Fruit fly (Drosophila melanogaster) whole organism, prepupa: ENCODE measurements around the gene ome.

Source experiments
- Blimp-1 ChIP-seq: fragments of 200-800 bp; sonication (Bioruptor generic); optimal IDR thresholded peaks from 3 replicates; lab custom pipeline; 2017; ENCODE audit warnings: missing biosample characterization, missing genetic modification characterization, mild to moderate bottlenecking, moderate library complexity, missing genetic modification reagents
- CG10631 ChIP-seq: fragments of 200-800 bp; sonication (Bioruptor generic); optimal IDR thresholded peaks from 2 replicates; lab custom pipeline; 2016; ENCODE audit warnings: missing biosample characterization, missing genetic modification characterization
- CG11294 ChIP-seq: fragments of 200-800 bp; sonication (Bioruptor generic); IDR thresholded peaks from 2 replicates; pipeline ENCODE4 v1.3.6; 2022; ENCODE audit warnings: missing biosample characterization, missing genetic modification characterization
- CG11902 ChIP-seq: fragments of 200-800 bp; sonication (Bioruptor generic); optimal IDR thresholded peaks from 3 replicates; lab custom pipeline; 2016; ENCODE audit warnings: missing biosample characterization, missing genetic modification characterization
- CG15336 ChIP-seq: fragments of 200-800 bp; sonication (Bioruptor generic); IDR thresholded peaks from 2 replicates; pipeline ENCODE4 v1.3.6; 2022; ENCODE audit warnings: missing biosample characterization, missing genetic modification characterization
- CG16779 ChIP-seq: fragments of 200-800 bp; sonication (Bioruptor generic); optimal IDR thresholded peaks from 3 replicates; lab custom pipeline; 2017; ENCODE audit warnings: missing biosample characterization, mild to moderate bottlenecking, missing genetic modification characterization
- CG3032 ChIP-seq: fragments of 200-800 bp; optimal IDR thresholded peaks from 2 replicates; lab custom pipeline; 2019; ENCODE audit warnings: missing biosample characterization, mild to moderate bottlenecking, missing genetic modification characterization, moderate library complexity
- CG31627 ChIP-seq: fragments of 200-800 bp; sonication (Bioruptor generic); optimal IDR thresholded peaks from 3 replicates; lab custom pipeline; 2016; ENCODE audit warnings: missing biosample characterization, missing genetic modification characterization
- CG32006 ChIP-seq: fragments of 200-800 bp; sonication (Bioruptor generic); optimal IDR thresholded peaks from 3 replicates; lab custom pipeline; 2017; ENCODE audit warnings: missing biosample characterization, mild to moderate bottlenecking, missing genetic modification characterization
- CG3919 ChIP-seq: fragments of 200-800 bp; sonication (Bioruptor generic); optimal IDR thresholded peaks from 3 replicates; lab custom pipeline; 2016; ENCODE audit warnings: missing biosample characterization, missing genetic modification characterization
- CG4318 ChIP-seq: fragments of 200-800 bp; sonication (Bioruptor generic); optimal IDR thresholded peaks from 3 replicates; lab custom pipeline; 2017; ENCODE audit warnings: missing biosample characterization, mild to moderate bottlenecking, missing genetic modification characterization
- CG6276 ChIP-seq: fragments of 200-800 bp; sonication (Bioruptor generic); optimal IDR thresholded peaks from 2 replicates; lab custom pipeline; 2017; ENCODE audit warnings: missing biosample characterization, mild to moderate bottlenecking, missing genetic modification characterization
- CG6792 ChIP-seq: fragments of 200-800 bp; sonication (Bioruptor generic); optimal IDR thresholded peaks from 3 replicates; lab custom pipeline; 2016; ENCODE audit warnings: missing biosample characterization, missing genetic modification characterization
- CG6808 ChIP-seq: fragments of 200-800 bp; sonication (Bioruptor generic); optimal IDR thresholded peaks from 3 replicates; lab custom pipeline; 2017; ENCODE audit warnings: missing biosample characterization, missing genetic modification characterization, mild to moderate bottlenecking, moderate library complexity, missing genetic modification reagents
- CG6854 ChIP-seq: fragments of 200-800 bp; sonication (Bioruptor generic); optimal IDR thresholded peaks from 2 replicates; lab custom pipeline; 2017; ENCODE audit warnings: missing biosample characterization, mild to moderate bottlenecking, missing genetic modification characterization
- CG7368 ChIP-seq: fragments of 200-800 bp; sonication (Bioruptor generic); optimal IDR thresholded peaks from 3 replicates; lab custom pipeline; 2016; ENCODE audit warnings: missing biosample characterization, missing genetic modification characterization
- CG8319 ChIP-seq: fragments of 200-800 bp; sonication (Bioruptor generic); optimal IDR thresholded peaks from 3 replicates; lab custom pipeline; 2016; ENCODE audit warnings: missing biosample characterization, missing genetic modification characterization
- Eip75B ChIP-seq: fragments of 200-800 bp; sonication (Bioruptor generic); optimal IDR thresholded peaks from 3 replicates; lab custom pipeline; 2016; ENCODE audit warnings: missing biosample characterization, missing genetic modification characterization
- Eip78C ChIP-seq: fragments of 200-800 bp; sonication (Bioruptor generic); peaks from one replicate; lab custom pipeline; 2016; ENCODE audit warnings: missing biosample characterization, missing genetic modification characterization
- Hr38 ChIP-seq: sonication (Bioruptor generic); optimal IDR thresholded peaks from 2 replicates; lab custom pipeline; 2016; ENCODE audit warnings: missing biosample characterization, missing genetic modification characterization
- Hr4 ChIP-seq: fragments of 200-800 bp; sonication (Bioruptor generic); optimal IDR thresholded peaks from 3 replicates; lab custom pipeline; 2016; ENCODE audit warnings: missing biosample characterization, missing genetic modification characterization
- Lpt ChIP-seq: fragments of 200-800 bp; sonication (Bioruptor generic); optimal IDR thresholded peaks from 3 replicates; lab custom pipeline; 2016; ENCODE audit warnings: missing biosample characterization, missing genetic modification characterization
- Sox102F ChIP-seq: fragments of 200-800 bp; sonication (Bioruptor generic); optimal IDR thresholded peaks from 2 replicates; lab custom pipeline; 2016; ENCODE audit warnings: missing biosample characterization, mild to moderate bottlenecking, missing genetic modification characterization
- Sox14 ChIP-seq: fragments of 200-800 bp; sonication (Bioruptor generic); optimal IDR thresholded peaks from 3 replicates; lab custom pipeline; 2016; ENCODE audit warnings: missing biosample characterization, missing genetic modification characterization
- cyc ChIP-seq: fragments of 200-800 bp; sonication (Bioruptor generic); optimal IDR thresholded peaks from 3 replicates; lab custom pipeline; 2016; ENCODE audit warnings: missing biosample characterization, missing genetic modification characterization
- fd59A ChIP-seq: fragments of 200-800 bp; sonication (Bioruptor generic); optimal IDR thresholded peaks from 2 replicates; lab custom pipeline; 2017; ENCODE audit warnings: missing biosample characterization, mild to moderate bottlenecking, missing genetic modification characterization, missing genetic modification reagents
- fd85E ChIP-seq: fragments of 200-800 bp; sonication (Bioruptor generic); optimal IDR thresholded peaks from 3 replicates; lab custom pipeline; 2016; ENCODE audit warnings: missing biosample characterization, missing genetic modification characterization
- fkh ChIP-seq: fragments of 200-800 bp; sonication (Bioruptor generic); optimal IDR thresholded peaks from 3 replicates; lab custom pipeline; 2017; ENCODE audit warnings: missing biosample characterization, mild to moderate bottlenecking, missing genetic modification characterization, moderate library complexity
- net ChIP-seq: fragments of 200-800 bp; sonication (Bioruptor generic); optimal IDR thresholded peaks from 3 replicates; lab custom pipeline; 2016; ENCODE audit warnings: missing biosample characterization, missing genetic modification characterization
- salr ChIP-seq, 2 experiments: fragments of 200-800 bp; sonication (Bioruptor generic); optimal IDR thresholded peaks; 3 replicates each; lab custom pipeline; 2016 to 2018; ENCODE audit warnings: missing biosample characterization in 2 of 2, missing genetic modification characterization in 2 of 2, mild to moderate bottlenecking in 1 of 2
- spab ChIP-seq: fragments of 200-800 bp; sonication (Bioruptor generic); optimal IDR thresholded peaks from 2 replicates; lab custom pipeline; 2017; ENCODE audit warnings: missing biosample characterization, mild to moderate bottlenecking, missing genetic modification characterization, missing genetic modification reagents
- ss ChIP-seq, 2 experiments: fragments of 200-800 bp; sonication (Bioruptor generic); optimal IDR thresholded peaks; 2 replicates in 1 of 2; 3 replicates in 1 of 2; lab custom pipeline; 2017 to 2018; ENCODE audit warnings: mild to moderate bottlenecking in 2 of 2, missing biosample characterization in 2 of 2, missing genetic modification characterization in 2 of 2, moderate library complexity in 1 of 2
- svp ChIP-seq: fragments of 200-800 bp; sonication (Bioruptor generic); peaks from one replicate; lab custom pipeline; 2016; ENCODE audit warnings: missing biosample characterization, missing genetic modification characterization
- topi ChIP-seq: fragments of 200-800 bp; sonication (Bioruptor generic); optimal IDR thresholded peaks from 3 replicates; lab custom pipeline; 2016; ENCODE audit warnings: missing biosample characterization, missing genetic modification characterization

ome gene

dm6 chr3L:14686251-14686650, 13.6 kb downstream of the ome start:
- TF ChIP-seq cyc (GFP tag; lab: Kevin White, UChicago) = no peak
- no peak for TF ChIP-seq CG8319
- TF ChIP-seq CG6854 (GFP tag; lab: Kevin White, UChicago) = no peak
- TF ChIP-seq, all 60 proteins: peak for 0

- TF ChIP-seq CG10631 (GFP tag; lab: Kevin White, UChicago) (no peak), spab (GFP tag; lab: Kevin White, UChicago) (no peak), fkh (GFP tag; lab: Kevin White, UChicago) (no peak), CG16779 (tag; lab: Kevin White, UChicago) (no peak), Hr4 (GFP tag; lab: Kevin White, UChicago) (no peak), CG4318 (GFP tag; lab: Kevin White, UChicago) (no peak), Hr38 (GFP tag; lab: Kevin White, UChicago) (no peak), CG7368 (GFP tag; lab: Kevin White, UChicago) (no peak), CG11294 (GFP tag; lab: Robert Waterston, UW) (no peak), Eip75B (GFP tag; lab: Kevin White, UChicago) (no peak), Sox102F (GFP tag; lab: Kevin White, UChicago) (no peak), CG6276 (no peak), CG6792 (GFP tag; lab: Kevin White, UChicago) (no peak), CG15336 (GFP tag; lab: Robert Waterston, UW) (no peak), topi (GFP tag; lab: Kevin White, UChicago) (no peak), fd59A (GFP tag; lab: Kevin White, UChicago) (no peak), CG8319 (no peak)
- TF ChIP-seq, all 60 proteins: peak for 0
Observed at dm6 chr3L:14691047-14691446, 18.4 kb downstream of the ome start, which contains the start of gene gdrd. Gene gdrd, plus strand, starts transcription at chr3L:14691347.

dm6 chr3L:14697005-14697404, 24.4 kb downstream of the ome start, which contains the start of gene CG13474:
Gene CG13474, minus strand, starts transcription at chr3L:14697105.
- no peak for TF ChIP-seq fd59A (GFP tag; lab: Kevin White, UChicago)
- TF ChIP-seq Sox102F (GFP tag; lab: Kevin White, UChicago) = no peak
- TF ChIP-seq CG6808 = no peak
- no peak for TF ChIP-seq Blimp-1
- no peak for TF ChIP-seq CG15336 (GFP tag; lab: Robert Waterston, UW)
- no peak for TF ChIP-seq cyc (GFP tag; lab: Kevin White, UChicago)
- no peak for TF ChIP-seq Hr38 (GFP tag; lab: Kevin White, UChicago)
- no peak for TF ChIP-seq CG11902 (GFP tag; lab: Kevin White, UChicago)
- TF ChIP-seq CG11294 (GFP tag; lab: Robert Waterston, UW) = no peak
- no peak for TF ChIP-seq spab (GFP tag; lab: Kevin White, UChicago)
- TF ChIP-seq Hr4 (GFP tag; lab: Kevin White, UChicago) = no peak
- TF ChIP-seq topi (GFP tag; lab: Kevin White, UChicago) = no peak
- no peak for TF ChIP-seq CG3032 (tag; lab: Kevin White, UChicago)
- no peak for TF ChIP-seq net (GFP tag; lab: Kevin White, UChicago)
- no peak for TF ChIP-seq salr (GFP tag; optimal IDR thresholded peaks at IDR 0.05; lab: Kevin White, UChicago)
- TF ChIP-seq Eip78C (GFP tag; lab: Kevin White, UChicago) = no peak
- no peak for TF ChIP-seq CG4318 (GFP tag; lab: Kevin White, UChicago)
- TF ChIP-seq CG31627 (GFP tag; lab: Kevin White, UChicago) = no peak
- no peak for TF ChIP-seq fd85E (GFP tag; lab: Kevin White, UChicago)

DNA sequence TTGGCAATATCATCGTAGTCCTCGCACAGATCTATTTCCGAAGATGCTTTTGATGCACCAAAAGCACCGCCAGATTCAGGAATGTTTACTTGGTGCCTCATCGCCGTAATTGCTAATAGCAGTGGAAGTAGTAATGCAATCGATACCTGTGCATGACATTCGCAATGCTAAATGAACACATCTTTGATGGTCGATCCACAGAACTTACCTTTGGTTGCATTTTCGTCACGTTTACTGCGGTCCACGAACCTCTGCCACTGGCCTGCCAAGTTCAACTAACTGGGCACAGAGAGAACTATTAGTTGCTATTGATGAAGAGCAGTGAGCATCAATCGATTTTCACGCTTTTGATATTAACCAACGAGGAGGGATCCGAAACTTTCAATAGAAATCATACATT, 28.9 kb downstream of the ome start, which contains the start of gene CG17177:
TSS of gene CG17177 (minus strand) at position 101 of the 400 bp plus-strand sequence.
- TF ChIP-seq ss (GFP tag; optimal IDR thresholded peaks at IDR 0.05; lab: Kevin White, UChicago) (no peak), svp (GFP tag; lab: Kevin White, UChicago) (no peak)

dm6 chr3L:14705164-14705563, 32.5 kb downstream of the ome start, which contains the start of gene CG13476:
Gene CG13476, plus strand, starts transcription at chr3L:14705464.
- TF ChIP-seq Lpt = no peak
- no peak for TF ChIP-seq Sox14 (GFP tag; lab: Kevin White, UChicago)
- no peak for TF ChIP-seq CG31627 (GFP tag; lab: Kevin White, UChicago)
- no peak for TF ChIP-seq CG15336 (GFP tag; lab: Robert Waterston, UW)
- no peak for TF ChIP-seq CG32006
- no peak for TF ChIP-seq CG3919 (GFP tag; lab: Kevin White, UChicago)
